Fruit fly (Drosophila melanogaster) whole organism, prepupa: ENCODE results near the gene CG34039.

ENCODE experiments used
- CG10631 ChIP-seq: fragments of 200-800 bp; sonication (Bioruptor generic); optimal IDR thresholded peaks from 2 replicates; lab custom pipeline; 2016; ENCODE audit warnings: missing biosample characterization, missing genetic modification characterization
- CG16779 ChIP-seq: fragments of 200-800 bp; sonication (Bioruptor generic); optimal IDR thresholded peaks from 3 replicates; lab custom pipeline; 2017; ENCODE audit warnings: missing biosample characterization, mild to moderate bottlenecking, missing genetic modification characterization
- CG31627 ChIP-seq: fragments of 200-800 bp; sonication (Bioruptor generic); optimal IDR thresholded peaks from 3 replicates; lab custom pipeline; 2016; ENCODE audit warnings: missing biosample characterization, missing genetic modification characterization
- CG34406 ChIP-seq: fragments of 200-800 bp; sonication (Bioruptor generic); optimal IDR thresholded peaks from 3 replicates; lab custom pipeline; 2016; ENCODE audit warnings: missing biosample characterization, missing genetic modification characterization
- CG9139 ChIP-seq: fragments of 200-800 bp; sonication (Bioruptor generic); optimal IDR thresholded peaks from 3 replicates; lab custom pipeline; 2017; ENCODE audit warnings: missing biosample characterization, mild to moderate bottlenecking, missing genetic modification characterization
- Eip75B ChIP-seq: fragments of 200-800 bp; sonication (Bioruptor generic); optimal IDR thresholded peaks from 3 replicates; lab custom pipeline; 2016; ENCODE audit warnings: missing biosample characterization, missing genetic modification characterization
- Eip93F ChIP-seq: fragments of 200-800 bp; sonication (Bioruptor generic); optimal IDR thresholded peaks from 2 replicates; lab custom pipeline; 2016; ENCODE audit warnings: missing biosample characterization, mild to moderate bottlenecking, missing genetic modification characterization
- Ets96B ChIP-seq: fragments of 200-800 bp; optimal IDR thresholded peaks from 2 replicates; lab custom pipeline; 2019; ENCODE audit warnings: missing biosample characterization, mild to moderate bottlenecking, missing genetic modification characterization, moderate library complexity
- Smox ChIP-seq: fragments of 200-800 bp; sonication (Bioruptor generic); optimal IDR thresholded peaks from 3 replicates; lab custom pipeline; 2016; ENCODE audit warnings: missing biosample characterization, missing genetic modification characterization
- dac ChIP-seq: fragments of 200-800 bp; sonication (Bioruptor generic); optimal IDR thresholded peaks from 2 replicates; lab custom pipeline; 2017; ENCODE audit warnings: missing biosample characterization, mild to moderate bottlenecking, missing genetic modification characterization
- net ChIP-seq: fragments of 200-800 bp; sonication (Bioruptor generic); optimal IDR thresholded peaks from 3 replicates; lab custom pipeline; 2016; ENCODE audit warnings: missing biosample characterization, missing genetic modification characterization

DNA sequence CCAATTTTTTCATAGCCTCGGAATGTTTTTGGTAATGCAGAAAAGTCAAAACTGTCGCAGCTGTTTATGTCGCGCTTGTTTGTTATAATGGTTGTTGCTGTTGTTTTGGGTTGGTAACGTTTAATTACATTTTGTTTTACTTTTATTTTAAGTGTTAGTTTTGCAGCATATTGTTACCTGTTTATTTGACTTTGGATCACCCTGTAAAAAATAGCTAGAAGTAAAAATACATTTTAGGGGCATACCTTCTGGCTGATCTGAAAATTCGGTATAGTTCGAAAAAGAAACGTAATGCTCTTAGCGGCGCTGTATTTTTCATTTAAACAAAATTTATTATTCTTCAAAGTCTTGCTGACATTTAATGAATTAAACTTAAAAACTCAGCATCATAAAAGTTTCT is 47.8 kb downstream of the CG34039 start:
- no peak for TF ChIP-seq Eip75B (GFP tag; lab: Kevin White, UChicago)
- no peak for TF ChIP-seq CG31627
- no peak for TF ChIP-seq dac (GFP tag; lab: Kevin White, UChicago)
- TF ChIP-seq CG9139, result no peak
- no peak for TF ChIP-seq CG10631 (GFP tag; lab: Kevin White, UChicago)
- TF ChIP-seq net (GFP tag; lab: Kevin White, UChicago), result no peak
- TF ChIP-seq Smox, result no peak
- no peak for TF ChIP-seq CG16779 (tag; lab: Kevin White, UChicago)
- no peak for TF ChIP-seq CG34406
- no peak for TF ChIP-seq Ets96B
- no peak for TF ChIP-seq Eip93F (GFP tag; lab: Kevin White, UChicago)
